Worm (Caenorhabditis elegans): Measurements from ENCODE around the gene fbxa-126.

ce11 chrIV:14326283-14326682, 4.7 kb upstream of the fbxa-126 start, which contains the start of gene fbxa-83:
- TF ChIP-seq nhr-10 (tag; optimal IDR thresholded peaks at IDR 0.05) (no peak), lin-11 (tag; optimal IDR thresholded peaks at IDR 0.05) (no peak), ceh-82 (tag; optimal IDR thresholded peaks at IDR 0.05) (no peak), zag-1 (tag; optimal IDR thresholded peaks at IDR 0.05) (no peak), mdl-1 (tag; optimal IDR thresholded peaks at IDR 0.05) (no peak)

All from whole organism, L2 larva.